Fruit fly (Drosophila melanogaster) Kc167 (cell line): Measurements from ENCODE around the gene CG18545.

Experiments used
- Myc ChIP-seq: fragments of >200 bp; optimal IDR thresholded peaks from 2 replicates; lab custom pipeline; 2017; ENCODE audit warnings: missing external identifiers
- Sin3A ChIP-seq: fragments of >200 bp; optimal IDR thresholded peaks from 2 replicates; lab custom pipeline; 2018; ENCODE audit warnings: missing external identifiers
- h ChIP-seq: fragments of >200 bp; optimal IDR thresholded peaks from 3 replicates; lab custom pipeline; 2018; ENCODE audit warnings: missing external identifiers
- insv ChIP-seq: fragments of >200 bp; optimal IDR thresholded peaks from 3 replicates; lab custom pipeline; 2018; ENCODE audit warnings: missing external identifiers
- psq ChIP-seq: fragments of >200 bp; optimal IDR thresholded peaks from 2 replicates; lab custom pipeline; 2017; ENCODE audit warnings: missing external identifiers
- ttk ChIP-seq: sonication (Bioruptor generic); optimal IDR thresholded peaks from 2 replicates; lab custom pipeline; 2017; ENCODE audit warnings: missing external identifiers

CG18545 gene

dm6 chr3R:10379409-10379808, 38.7 kb downstream of the CG18545 start:
- no peak for TF ChIP-seq insv (lab: Kevin White, UChicago)
- TF ChIP-seq h (lab: Kevin White, UChicago), result no peak
- TF ChIP-seq psq (lab: Kevin White, UChicago), result no peak
- no peak for TF ChIP-seq Sin3A (lab: Kevin White, UChicago)
- TF ChIP-seq ttk (lab: Kevin White, UChicago), result no peak
- TF ChIP-seq Myc (lab: Kevin White, UChicago), result no peak

dm6 chr3R:10380025-10380424, 39.3 kb downstream of the CG18545 start:
- TF ChIP-seq psq (lab: Kevin White, UChicago), result no peak
- TF ChIP-seq Myc (lab: Kevin White, UChicago), result no peak
- no peak for TF ChIP-seq insv (lab: Kevin White, UChicago)
- TF ChIP-seq h (lab: Kevin White, UChicago), result no peak
- TF ChIP-seq ttk (lab: Kevin White, UChicago), result no peak
- no peak for TF ChIP-seq Sin3A (lab: Kevin White, UChicago)

dm6 chr3R:10388128-10389026, 47.6 kb downstream of the CG18545 start, which contains the start of gene cwo:
TSS of gene cwo (plus strand) at chr3R:10388258.
- TF ChIP-seq insv (lab: Kevin White, UChicago) (no peak), ttk (lab: Kevin White, UChicago) (no peak), Sin3A (lab: Kevin White, UChicago) (no peak), psq (lab: Kevin White, UChicago) (no peak), Myc (lab: Kevin White, UChicago) (no peak), h (lab: Kevin White, UChicago) (no peak)

DNA sequence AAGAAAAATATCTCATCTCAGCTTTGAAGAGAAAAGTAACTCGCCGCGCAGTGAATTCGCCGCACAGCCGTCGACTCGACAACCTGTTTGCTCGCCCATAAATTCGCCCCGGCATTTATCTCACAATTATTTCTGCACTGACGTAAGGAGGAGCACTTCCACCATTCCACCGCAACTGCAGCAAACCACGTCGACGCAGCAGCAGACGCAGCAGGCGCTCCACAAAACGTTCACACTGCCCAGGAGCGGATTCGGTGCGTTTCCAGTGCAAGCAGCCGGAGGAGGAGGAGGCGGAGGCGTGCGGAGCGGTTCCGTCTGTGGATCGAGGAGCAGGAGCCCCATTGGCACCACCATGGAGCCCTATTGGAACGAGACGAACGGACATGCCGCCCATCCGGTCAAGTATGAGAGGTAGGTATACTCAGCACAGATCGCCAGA, 48.3 kb downstream of the CG18545 start:
- TF ChIP-seq h (lab: Kevin White, UChicago) (no peak), Myc (lab: Kevin White, UChicago) (no peak), Sin3A (lab: Kevin White, UChicago) (no peak), psq (lab: Kevin White, UChicago) (no peak), ttk (lab: Kevin White, UChicago) (no peak), insv (lab: Kevin White, UChicago) (no peak)

- TF ChIP-seq Sin3A (lab: Kevin White, UChicago) (no peak), h (lab: Kevin White, UChicago) (no peak), insv (lab: Kevin White, UChicago) (no peak), Myc (lab: Kevin White, UChicago) (no peak), psq (lab: Kevin White, UChicago) (no peak), ttk (lab: Kevin White, UChicago) (no peak)
Observed at dm6 chr3R:10389877-10390468, 49.2 kb downstream of the CG18545 start.

dm6 chr3R:10390914-10391377, 50.2 kb downstream of the CG18545 start:
- no peak for TF ChIP-seq Myc (lab: Kevin White, UChicago)
- TF ChIP-seq Sin3A (lab: Kevin White, UChicago), result no peak
- no peak for TF ChIP-seq ttk (lab: Kevin White, UChicago)
- TF ChIP-seq insv (lab: Kevin White, UChicago), result no peak
- TF ChIP-seq h (lab: Kevin White, UChicago), result no peak
- no peak for TF ChIP-seq psq (lab: Kevin White, UChicago)
